Fruit fly (Drosophila melanogaster) whole organism: ENCODE data around the gene cyr.

Experiments used
- CG8478 ChIP-seq: fragments of >200 bp; optimal IDR thresholded peaks from 2 replicates; lab custom pipeline; 2018; ENCODE audit warnings: inconsistent platforms
- Dll ChIP-seq: fragments of >200 bp; optimal IDR thresholded peaks from 2 replicates; lab custom pipeline; 2017

DNA sequence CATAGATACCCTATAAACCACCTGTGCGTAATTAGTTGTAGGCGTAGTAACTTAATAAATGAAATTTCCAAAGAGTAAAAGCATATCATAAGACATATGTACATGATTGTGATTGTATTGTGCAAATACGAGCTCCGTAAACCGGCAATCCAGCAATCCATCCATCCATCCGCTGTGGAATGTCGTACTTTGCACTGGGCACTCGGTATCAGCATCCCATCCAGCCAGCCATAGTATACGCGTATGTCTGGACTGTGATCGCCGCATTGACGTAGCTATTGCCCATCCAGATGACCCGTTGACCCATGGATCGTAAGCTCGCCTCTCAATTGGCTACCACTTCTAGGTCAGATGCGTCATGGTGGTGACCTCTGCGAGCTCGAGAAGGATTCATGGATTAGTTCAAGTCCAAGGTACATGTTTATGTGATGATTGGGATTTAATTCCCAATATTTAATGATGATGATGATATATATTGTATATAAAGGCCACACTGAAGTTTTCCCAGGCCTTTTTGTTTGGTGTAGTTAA, 23.5 kb upstream of the cyr start:
- TF ChIP-seq Dll (lab: Kevin White, UChicago) (no peak), CG8478 (lab: Kevin White, UChicago) (no peak)
